Fruit fly (Drosophila melanogaster): ENCODE measurements around the gene CG4022.
A peak's percentile ranks its signal among the peaks of the same experiment; 100 is the strongest.

CG4022 gene

DNA sequence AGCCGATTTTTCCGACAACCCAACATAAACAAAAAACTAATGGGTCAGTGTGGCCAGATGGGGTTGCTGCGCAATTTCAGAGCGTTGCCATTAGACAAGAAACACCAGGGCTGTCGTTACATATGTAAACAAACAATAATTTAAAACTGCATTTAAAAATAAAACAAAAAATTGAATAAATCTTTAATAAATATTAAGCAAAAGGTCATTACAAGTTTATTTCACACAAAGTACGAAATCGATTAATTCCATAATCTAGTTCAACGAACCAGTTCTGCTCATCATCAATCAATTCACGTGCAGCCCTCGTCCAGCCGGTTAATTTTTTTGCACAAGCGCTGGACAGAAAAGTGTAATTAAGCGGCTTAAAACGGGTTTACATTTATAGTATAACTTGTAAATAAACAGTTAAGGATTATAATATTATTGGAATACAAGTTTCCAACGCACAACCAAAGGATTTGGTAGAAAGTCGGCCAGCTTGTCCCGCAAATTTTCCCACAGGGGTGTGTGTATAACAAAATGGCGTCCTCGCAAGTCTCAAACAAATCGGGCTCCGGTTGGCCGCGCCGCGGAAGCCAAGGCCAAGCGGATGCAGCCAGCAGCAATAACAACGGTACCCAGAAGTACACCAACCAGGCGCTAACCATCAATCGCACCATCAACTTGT lies at the start of gene CG4022, which contains the start of gene Cpsf5 (continued):
- TF ChIP-seq Dfd (GFP tag; optimal IDR thresholded peaks at IDR 0.05) (no peak), Abd-B (GFP tag; optimal IDR thresholded peaks at IDR 0.05) (peak; percentile 86), Opbp (GFP tag; IDR thresholded peaks at IDR 0.05; ENCODE audit: partially characterized antibody) (no peak), CG7357 (GFP tag; IDR thresholded peaks at IDR 0.05) (0 out of 3 replicates have a peak, but pooled peaks have one; percentile 55), CG11696 (GFP tag; IDR thresholded peaks at IDR 0.05) (peak; percentile 61), CG32772 (GFP tag; IDR thresholded peaks at IDR 0.05) (peak; percentile 79), BEAF-32 (GFP tag; optimal IDR thresholded peaks at IDR 0.05) (peak; percentile 52), Sin3A (optimal IDR thresholded peaks at IDR 0.05) (peak; percentile 77), HmgZ (tag; optimal IDR thresholded peaks at IDR 0.05) (peak; percentile 91), pb (GFP tag; optimal IDR thresholded peaks at IDR 0.05) (peak; percentile 31), ato (GFP tag; IDR thresholded peaks at IDR 0.05; ENCODE audit: partially characterized antibody) (no peak), CG17802 (tag; optimal IDR thresholded peaks at IDR 0.05) (peak; percentile 42), HLH4C (GFP tag; IDR thresholded peaks at IDR 0.05; ENCODE audit: partially characterized antibody) (peak; percentile 41; the same call in 1 of the 3 replicates), Doc2 (GFP tag; IDR thresholded peaks at IDR 0.05) (no peak), stc (GFP tag; IDR thresholded peaks at IDR 0.05) (peak; percentile 78), GATAe (GFP tag; conservative IDR thresholded peaks at IDR 0.05) (no peak), Myb (GFP tag; optimal IDR thresholded peaks at IDR 0.05) (peak; percentile 44), usp (GFP tag; optimal IDR thresholded peaks at IDR 0.05) (no peak), jumu (GFP tag; optimal IDR thresholded peaks at IDR 0.05) (peak; percentile 67), peb (GFP tag; IDR thresholded peaks at IDR 0.05) (peak; percentile 73), CG11560 (tag; IDR thresholded peaks at IDR 0.05) (0 out of 3 replicates have a peak, but pooled peaks have one; percentile 20), CG7963 (GFP tag; IDR thresholded peaks at IDR 0.05; ENCODE audit: partially characterized antibody) (no peak), CG16863 (GFP tag; optimal IDR thresholded peaks at IDR 0.05) (peak; percentile 45), CG4360 (GFP tag; IDR thresholded peaks at IDR 0.05) (no peak), pan (optimal IDR thresholded peaks at IDR 0.05) (no peak), pan (GFP tag; optimal IDR thresholded peaks at IDR 0.05 in 1 of 2, IDR thresholded peaks at IDR 0.05 in 1 of 2) (peak in 1 of 2 experiments; percentile 86), Camta (GFP tag; optimal IDR thresholded peaks at IDR 0.05) (peak; percentile 61), Hr3 (GFP tag; optimal IDR thresholded peaks at IDR 0.05) (peak; percentile 75), Ssrp (tag; optimal IDR thresholded peaks at IDR 0.05) (peak; percentile 84), cwo (GFP tag; optimal IDR thresholded peaks at IDR 0.05) (peak; percentile 58), CG11695 (GFP tag; IDR thresholded peaks at IDR 0.05) (peak; percentile 73), crp (GFP tag; optimal IDR thresholded peaks at IDR 0.05) (peak in 1 of 2 experiments; percentile 53), unpg (GFP tag; optimal IDR thresholded peaks at IDR 0.05) (peak; percentile 87), CG2889 (GFP tag; IDR thresholded peaks at IDR 0.05) (peak; percentile 77), hb (GFP tag; IDR thresholded peaks at IDR 0.05; ENCODE audit: partially characterized antibody) (no peak), croc (GFP tag; conservative IDR thresholded peaks at IDR 0.05) (peak; percentile 73), CG6683 (GFP tag; optimal IDR thresholded peaks at IDR 0.05) (peak; percentile 53), B-H1 (GFP tag; IDR thresholded peaks at IDR 0.05) (peak; percentile 63; the same call in 2 of the 3 replicates), CG12104 (GFP tag; optimal IDR thresholded peaks at IDR 0.05) (peak; percentile 85), Fer2 (tag; optimal IDR thresholded peaks at IDR 0.05) (peak; percentile 67), CG5245 (GFP tag; optimal IDR thresholded peaks at IDR 0.05) (peak; percentile 65), CG12391 (tag; optimal IDR thresholded peaks at IDR 0.05) (peak; percentile 95), eve (GFP tag; optimal IDR thresholded peaks at IDR 0.05) (no peak), pum (GFP tag; optimal IDR thresholded peaks at IDR 0.05) (peak; percentile 61), CG34422 (GFP tag; IDR thresholded peaks at IDR 0.05) (peak; percentile 80), Xrp1 (GFP tag; IDR thresholded peaks at IDR 0.05) (peak; percentile 89), CG3065 (GFP tag; optimal IDR thresholded peaks at IDR 0.05) (peak; percentile 46), CkIIα-i1 (GFP tag; IDR thresholded peaks at IDR 0.05) (no peak), CG9817 (tag; optimal IDR thresholded peaks at IDR 0.05) (peak; percentile 90), trem (tag; optimal IDR thresholded peaks at IDR 0.05) (peak; percentile 85)

Data from whole organism, embryonic.